Worm (Caenorhabditis elegans): Measurements from ENCODE around the gene F13D12.8.
A peak's percentile ranks its signal among the peaks of the same experiment; 100 is the strongest.

F13D12.8 gene

ce11 chrII:11731174-11731724 is 1.1 kb downstream of the F13D12.8 start:
- TF ChIP-seq nhr-237 (tag; optimal IDR thresholded peaks at IDR 0.05): no peak
- no peak for TF ChIP-seq nhr-2 (tag; optimal IDR thresholded peaks at IDR 0.05)
- no peak for TF ChIP-seq flh-1 (GFP tag; optimal IDR thresholded peaks at IDR 0.05)
- no peak for TF ChIP-seq nhr-76 (tag; optimal IDR thresholded peaks at IDR 0.05)
- TF ChIP-seq lin-32 (GFP tag; optimal IDR thresholded peaks at IDR 0.05): no peak
- no peak for TF ChIP-seq ham-2 (GFP tag; optimal IDR thresholded peaks at IDR 0.05)
- no peak for TF ChIP-seq ceh-39 (tag; optimal IDR thresholded peaks at IDR 0.05)
- TF ChIP-seq unc-39 (tag; optimal IDR thresholded peaks at IDR 0.05): no peak

ce11 chrII:11729757-11730535 is 2.4 kb downstream of the F13D12.8 start:
- TF ChIP-seq zip-8 (tag; optimal IDR thresholded peaks at IDR 0.05) (no peak), hlh-1 (tag; optimal IDR thresholded peaks at IDR 0.05) (no peak), mls-2 (tag; optimal IDR thresholded peaks at IDR 0.05) (no peak), elt-3 (tag; optimal IDR thresholded peaks at IDR 0.05) (no peak), blmp-1 (tag; optimal IDR thresholded peaks at IDR 0.05) (no peak), nhr-237 (tag; optimal IDR thresholded peaks at IDR 0.05) (no peak), nhr-28 (tag; optimal IDR thresholded peaks at IDR 0.05) (no peak), lsy-2 (tag; optimal IDR thresholded peaks at IDR 0.05) (no peak), lin-13 (tag; optimal IDR thresholded peaks at IDR 0.05) (no peak), nhr-76 (tag; optimal IDR thresholded peaks at IDR 0.05) (no peak), cnd-1 (tag; optimal IDR thresholded peaks at IDR 0.05) (no peak), sptf-1 (tag; optimal IDR thresholded peaks at IDR 0.05) (no peak), ham-2 (GFP tag; optimal IDR thresholded peaks at IDR 0.05) (no peak), drap-1 (GFP tag; optimal IDR thresholded peaks at IDR 0.05) (no peak), nhr-12 (tag; optimal IDR thresholded peaks at IDR 0.05) (no peak)

- TF ChIP-seq hlh-1 (tag; optimal IDR thresholded peaks at IDR 0.05) (peak; percentile 91), unc-120 (tag; optimal IDR thresholded peaks at IDR 0.05; ENCODE audit: poor library complexity, severe bottlenecking) (peak; percentile 45), elt-1 (tag; optimal IDR thresholded peaks at IDR 0.05; ENCODE audit: borderline replicate concordance, insufficient read depth) (no peak)
Observed at ce11 chrII:11728545-11729105, 3.8 kb downstream of the F13D12.8 start, which contains the start of gene alh-8. alh-8 (plus strand) TSS chrII:11729055.

ce11 chrII:11727438-11727837 is 5.0 kb downstream of the F13D12.8 start:
- TF ChIP-seq nhr-12 (tag; optimal IDR thresholded peaks at IDR 0.05) (no peak), flh-1 (GFP tag; optimal IDR thresholded peaks at IDR 0.05) (no peak)

ce11 chrII:11726470-11727106 is 5.8 kb downstream of the F13D12.8 start, which contains the start of gene F13D12.5:
F13D12.5 (plus strand) TSS chrII:11726814.
- TF ChIP-seq unc-120 (tag; optimal IDR thresholded peaks at IDR 0.05; ENCODE audit: poor library complexity, severe bottlenecking): no peak
- TF ChIP-seq ceh-39 (tag; optimal IDR thresholded peaks at IDR 0.05): no peak
- no peak for TF ChIP-seq snpc-4 (tag; optimal IDR thresholded peaks at IDR 0.05)
- TF ChIP-seq hlh-1 (tag; optimal IDR thresholded peaks at IDR 0.05): no peak
- TF ChIP-seq mab-5 (tag; optimal IDR thresholded peaks at IDR 0.05): no peak
- no peak for TF ChIP-seq cnd-1 (tag; optimal IDR thresholded peaks at IDR 0.05)
- no peak for TF ChIP-seq mls-2 (tag; optimal IDR thresholded peaks at IDR 0.05)
- no peak for TF ChIP-seq ham-2 (GFP tag; optimal IDR thresholded peaks at IDR 0.05)
- no peak for TF ChIP-seq blmp-1 (tag; optimal IDR thresholded peaks at IDR 0.05)
- no peak for TF ChIP-seq ces-1 (GFP tag; optimal IDR thresholded peaks at IDR 0.05)
- no peak for TF ChIP-seq elt-3 (tag; optimal IDR thresholded peaks at IDR 0.05)
- no peak for TF ChIP-seq ceh-83 (GFP tag; optimal IDR thresholded peaks at IDR 0.05)
- no peak for TF ChIP-seq elt-1 (tag; optimal IDR thresholded peaks at IDR 0.05; ENCODE audit: borderline replicate concordance, insufficient read depth)
- TF ChIP-seq drap-1 (GFP tag; optimal IDR thresholded peaks at IDR 0.05): no peak
- no peak for TF ChIP-seq sem-2 (GFP tag; optimal IDR thresholded peaks at IDR 0.05)
- no peak for TF ChIP-seq flh-1 (GFP tag; optimal IDR thresholded peaks at IDR 0.05)
